Worm (Caenorhabditis elegans): ENCODE data around the gene K02E10.4.

ce11 chrX:2516949-2517696, 34.1 kb downstream of the K02E10.4 start:
- TF ChIP-seq pat-9 (tag; optimal IDR thresholded peaks at IDR 0.05) (no peak), elt-4 (tag; optimal IDR thresholded peaks at IDR 0.05) (no peak), sox-4 (tag; optimal IDR thresholded peaks at IDR 0.05) (no peak), rnt-1 (tag; optimal IDR thresholded peaks at IDR 0.05) (no peak), ama-1 (optimal IDR thresholded peaks at IDR 0.05) (no peak)

All from whole organism, late embryonic.